Fruit fly (Drosophila melanogaster): ENCODE results near the gene Hex-A.

The Hex-A gene

DNA sequence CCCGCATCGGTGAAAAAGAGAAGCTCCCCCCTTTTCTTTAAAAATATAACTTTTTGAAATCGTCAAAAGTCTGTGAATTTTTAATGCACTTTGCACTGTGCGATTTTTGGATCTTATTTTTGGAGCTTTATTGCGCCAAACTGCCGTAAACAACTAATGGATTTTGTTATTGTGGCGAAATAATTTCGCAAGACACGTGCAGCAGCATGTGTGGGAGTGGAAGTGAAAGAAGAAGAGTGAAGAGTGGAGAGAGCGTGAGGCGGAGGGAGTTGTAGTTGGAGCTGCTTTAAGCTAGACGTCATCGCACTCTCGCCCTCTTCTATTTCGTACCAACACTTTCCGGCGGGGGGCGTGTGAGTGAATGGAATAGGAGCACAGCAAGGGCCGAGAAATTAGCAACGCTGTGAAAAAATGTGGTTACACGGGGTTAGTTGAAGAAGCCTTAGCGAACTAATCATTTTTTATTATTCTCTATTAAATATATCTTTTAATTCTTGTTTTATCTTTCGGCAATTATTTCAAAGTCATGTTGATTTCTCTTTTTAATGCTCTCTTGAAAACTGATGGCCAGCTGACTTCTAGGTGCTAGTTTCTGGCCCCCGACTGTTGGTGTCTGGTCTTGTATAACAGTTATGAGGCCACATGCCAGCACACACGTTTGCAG lies 1.9 kb upstream of the Hex-A start (continued):
- TF ChIP-seq Doc3 (GFP tag; IDR thresholded peaks at IDR 0.05; ENCODE audit: partially characterized antibody): no peak
- TF ChIP-seq Dfd (GFP tag; optimal IDR thresholded peaks at IDR 0.05): no peak
- TF ChIP-seq CG16815 (GFP tag; optimal IDR thresholded peaks at IDR 0.05): peak; percentile 91
- TF ChIP-seq ssp (GFP tag; IDR thresholded peaks at IDR 0.05): peak; percentile 85
- peak; percentile 94 for TF ChIP-seq CG6854 (GFP tag; optimal IDR thresholded peaks at IDR 0.05)
- peak; percentile 73 for TF ChIP-seq vfl (GFP tag; optimal IDR thresholded peaks at IDR 0.05)
- TF ChIP-seq grn (GFP tag; optimal IDR thresholded peaks at IDR 0.05): peak; percentile 37
- TF ChIP-seq crol (GFP tag; IDR thresholded peaks at IDR 0.05): peak; percentile 84
- TF ChIP-seq CG9932 (GFP tag; IDR thresholded peaks at IDR 0.05): peak; percentile 92
- TF ChIP-seq Ada2b (GFP tag; IDR thresholded peaks at IDR 0.05): peak; percentile 89
- TF ChIP-seq CG3163 (GFP tag; optimal IDR thresholded peaks at IDR 0.05): no peak
- peak; percentile 92 for TF ChIP-seq CrebB (tag; optimal IDR thresholded peaks at IDR 0.05)
- peak; percentile 95 for TF ChIP-seq ci (GFP tag; IDR thresholded peaks at IDR 0.05)
- TF ChIP-seq D19B (GFP tag; optimal IDR thresholded peaks at IDR 0.05): peak; percentile 90
- no peak for TF ChIP-seq CG1832 (GFP tag; optimal IDR thresholded peaks at IDR 0.05)
- peak; percentile 78 for TF ChIP-seq Six4 (GFP tag; optimal IDR thresholded peaks at IDR 0.05)
- peak; percentile 96 for TF ChIP-seq Atf6 (GFP tag; IDR thresholded peaks at IDR 0.05)
- TF ChIP-seq org-1 (GFP tag; optimal IDR thresholded peaks at IDR 0.05): peak; percentile 94
- peak; percentile 80 for TF ChIP-seq CG18764 (GFP tag; optimal IDR thresholded peaks at IDR 0.05)
- TF ChIP-seq ara (GFP tag; IDR thresholded peaks at IDR 0.05): peak; percentile 89
- TF ChIP-seq CG2199 (GFP tag; IDR thresholded peaks at IDR 0.05): peak; percentile 46; the same call in 1 of the 3 replicates
- peak; percentile 94 for TF ChIP-seq CG10366 (GFP tag; IDR thresholded peaks at IDR 0.05)
- peak; percentile 60 for TF ChIP-seq exex (tag; optimal IDR thresholded peaks at IDR 0.05)
- TF ChIP-seq CG1792 (GFP tag; optimal IDR thresholded peaks at IDR 0.05): no peak
- peak; percentile 91 for TF ChIP-seq oc (tag; optimal IDR thresholded peaks at IDR 0.05)
- peak; percentile 89 for TF ChIP-seq CG5953 (GFP tag; IDR thresholded peaks at IDR 0.05)
- TF ChIP-seq CG34376 (GFP tag; optimal IDR thresholded peaks at IDR 0.05): peak; percentile 92
- TF ChIP-seq HLH4C (GFP tag; IDR thresholded peaks at IDR 0.05; ENCODE audit: partially characterized antibody): no peak
- peak; percentile 92 for TF ChIP-seq CG13775 (GFP tag; optimal IDR thresholded peaks at IDR 0.05)
- TF ChIP-seq her (GFP tag; optimal IDR thresholded peaks at IDR 0.05): peak; percentile 45
- TF ChIP-seq gem (tag; optimal IDR thresholded peaks at IDR 0.05): peak; percentile 97
- TF ChIP-seq CG13894 (tag; optimal IDR thresholded peaks at IDR 0.05): peak; percentile 91
- TF ChIP-seq Ets97D (GFP tag; optimal IDR thresholded peaks at IDR 0.05): peak; percentile 22
- peak; percentile 74 for TF ChIP-seq CG13123 (GFP tag; optimal IDR thresholded peaks at IDR 0.05)
- TF ChIP-seq E2f1 (GFP tag; IDR thresholded peaks at IDR 0.05): peak; percentile 92
- peak; percentile 90 for TF ChIP-seq onecut (GFP tag; IDR thresholded peaks at IDR 0.05)
- peak; percentile 17 for TF ChIP-seq shn (GFP tag; optimal IDR thresholded peaks at IDR 0.05)
- TF ChIP-seq CG4730 (GFP tag; IDR thresholded peaks at IDR 0.05): peak; percentile 91
- TF ChIP-seq CG12299 (tag; optimal IDR thresholded peaks at IDR 0.05): peak; percentile 95
- peak; percentile 89 for TF ChIP-seq kah (GFP tag; optimal IDR thresholded peaks at IDR 0.05)
- peak; percentile 85 for TF ChIP-seq Abd-B (GFP tag; optimal IDR thresholded peaks at IDR 0.05)
- peak; percentile 91 for TF ChIP-seq CG32767 (GFP tag; IDR thresholded peaks at IDR 0.05)
- TF ChIP-seq CG15696 (tag; optimal IDR thresholded peaks at IDR 0.05): peak; percentile 69
- no peak for TF ChIP-seq Stat92E (GFP tag; optimal IDR thresholded peaks at IDR 0.05)
- TF ChIP-seq CG15269 (tag; optimal IDR thresholded peaks at IDR 0.05): peak; percentile 97
- TF ChIP-seq CG6654 (GFP tag; optimal IDR thresholded peaks at IDR 0.05): peak; percentile 83
- peak; percentile 88 for TF ChIP-seq CG10431 (GFP tag; optimal IDR thresholded peaks at IDR 0.05)
- TF ChIP-seq ab (GFP tag; optimal IDR thresholded peaks at IDR 0.05): peak; percentile 51
- TF ChIP-seq CG18476 (GFP tag; optimal IDR thresholded peaks at IDR 0.05): peak; percentile 90
- peak in 1 of 2 experiments; percentile 95 for TF ChIP-seq eve (GFP tag; optimal IDR thresholded peaks at IDR 0.05)

Data from whole organism, embryonic.